Worm (Caenorhabditis elegans) whole organism, L4 larva: ENCODE measurements around the gene T14G12.11.

Source experiments
- F44E2.7 ChIP-seq: fragments of 200-800 bp; sonication (Bioruptor generic); IDR thresholded peaks from 2 replicates; pipeline ENCODE4 v2.1.2; 2022; ENCODE audit warnings: missing genetic modification characterization, missing compliant biosample characterization
- lin-13 ChIP-seq: fragments of 150-350 bp; optimal IDR thresholded peaks from 2 replicates; lab custom pipeline; 2014; ENCODE audit warnings: missing biosample characterization, missing genetic modification reagents, missing genetic modification characterization
- nhr-11 ChIP-seq: fragments of 150-350 bp; optimal IDR thresholded peaks from 2 replicates; lab custom pipeline; 2014; ENCODE audit warnings: missing biosample characterization, missing genetic modification characterization
- nhr-111 ChIP-seq: fragments of 200-800 bp; sonication (Bioruptor generic); optimal IDR thresholded peaks from 2 replicates; lab custom pipeline; 2018; ENCODE audit warnings: mild to moderate bottlenecking, missing genetic modification characterization, missing compliant biosample characterization
- nhr-28 ChIP-seq: fragments of 150-350 bp; optimal IDR thresholded peaks from 2 replicates; lab custom pipeline; 2014; ENCODE audit warnings: missing biosample characterization, missing genetic modification characterization
- nhr-77 ChIP-seq: fragments of 150-350 bp; optimal IDR thresholded peaks from 2 replicates; lab custom pipeline; 2014; ENCODE audit warnings: missing biosample characterization, missing genetic modification characterization
- pha-4 ChIP-seq, 2 experiments: fragments of 150-350 bp in 1 of 2; fragments of 200-800 bp in 1 of 2; sonication (Bioruptor generic) in 1 of 2; IDR thresholded peaks in 1 of 2; optimal IDR thresholded peaks in 1 of 2; 2 replicates each; pipeline versions ENCODE4 v1.3.6 to Lab custom; 2014 to 2022; ENCODE audit warnings: missing genetic modification characterization in 2 of 2, missing genetic modification reagents in 2 of 2, missing biosample characterization in 1 of 2, missing compliant biosample characterization in 1 of 2
- snpc-4 ChIP-seq: fragments of 150-350 bp; optimal IDR thresholded peaks from 2 replicates; lab custom pipeline; 2014; ENCODE audit warnings: missing biosample characterization, missing genetic modification characterization
- unc-130 ChIP-seq: sonication (generic microtip); optimal IDR thresholded peaks from 2 replicates; lab custom pipeline; 2016; ENCODE audit warnings: missing genetic modification reagents, missing genetic modification characterization, missing compliant biosample characterization
- unc-62 ChIP-seq, 3 experiments: fragments of 150-350 bp in 1 of 3; sonication (generic microtip); optimal IDR thresholded peaks in 2 of 3; peaks in 1 of 3; 1 replicate in 1 of 3; 2 replicates in 2 of 3; lab custom pipeline; 2014 to 2017; ENCODE audit warnings: missing biosample characterization in 3 of 3, missing genetic modification characterization in 3 of 3, missing genetic modification reagents in 3 of 3, missing genotype in 1 of 3

DNA sequence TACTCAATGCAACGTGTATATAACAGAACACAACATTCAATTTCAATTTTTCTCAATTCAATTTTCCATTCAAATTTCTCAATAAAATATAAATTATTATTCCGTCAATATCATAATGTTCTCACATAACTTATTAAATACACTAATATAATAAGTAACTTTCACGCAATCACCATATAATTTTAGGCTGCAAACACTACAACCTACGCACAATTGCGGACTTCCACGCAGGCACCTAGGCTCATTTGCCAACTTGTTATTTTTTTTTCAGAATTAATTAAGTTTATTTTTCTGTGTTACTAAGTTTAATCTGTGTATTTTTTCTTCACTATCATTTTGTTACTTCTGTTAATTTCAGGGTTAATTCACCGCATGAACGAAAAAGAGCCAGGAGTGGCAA, 10.1 kb upstream of the T14G12.11 start, which contains the start of gene F47B7.2:
- TF ChIP-seq unc-130 (GFP tag; lab: Kevin White, UChicago) = no peak
- no peak for TF ChIP-seq pha-4 (GFP tag; IDR thresholded peaks at IDR 0.05; lab: Robert Waterston, UW)
- TF ChIP-seq pha-4 (tag; optimal IDR thresholded peaks at IDR 0.05; lab: Kevin White, UChicago) = no peak
- no peak for TF ChIP-seq nhr-77
- no peak for TF ChIP-seq unc-62 (GFP tag; optimal IDR thresholded peaks at IDR 0.05 in 1 of 2; lab: Kevin White, UChicago)
- no peak for TF ChIP-seq unc-62 (tag; optimal IDR thresholded peaks at IDR 0.05; lab: Kevin White, UChicago)
- TF ChIP-seq lin-13 (GFP tag; lab: Kevin White, UChicago) = no peak
- TF ChIP-seq F44E2.7 (GFP tag; lab: Robert Waterston, UW) = no peak
- no peak for TF ChIP-seq snpc-4
- no peak for TF ChIP-seq nhr-111 (GFP tag; lab: Kevin White, UChicago)
- no peak for TF ChIP-seq nhr-11 (tag; lab: Kevin White, UChicago)
- no peak for TF ChIP-seq nhr-28
